Fruit fly (Drosophila melanogaster): ENCODE results near the gene Myo28B1.

dm6 chr2L:7722102-7722501, 56.3 kb downstream of the Myo28B1 start:
- TF ChIP-seq Pif1A (GFP tag; optimal IDR thresholded peaks at IDR 0.05) = no peak
- no peak for TF ChIP-seq CG12605 (GFP tag; IDR thresholded peaks at IDR 0.05)
- TF ChIP-seq fd96Ca (GFP tag; IDR thresholded peaks at IDR 0.05) = no peak
- TF ChIP-seq CG34367 (tag; optimal IDR thresholded peaks at IDR 0.05) = no peak
